Fruit fly (Drosophila melanogaster) whole organism, embryonic: ENCODE measurements around the gene melt.
A peak's percentile ranks its signal among the peaks of the same experiment; 100 is the strongest.

Experiments used
- ATbp ChIP-seq: fragments of 200-800 bp; sonication (Bioruptor generic); optimal IDR thresholded peaks from 2 replicates; lab custom pipeline; 2017; ENCODE audit warnings: missing biosample characterization, mild to moderate bottlenecking, missing genetic modification characterization, missing genetic modification reagents
- B-H2 ChIP-seq: fragments of 200-800 bp; sonication (Bioruptor generic); optimal IDR thresholded peaks from 2 replicates; lab custom pipeline; 2018; ENCODE audit warnings: missing biosample characterization, mild to moderate bottlenecking, missing genetic modification characterization
- Bdp1 ChIP-seq: fragments of 200-800 bp; sonication (Bioruptor generic); optimal IDR thresholded peaks from 3 replicates; lab custom pipeline; 2016; ENCODE audit warnings: missing biosample characterization, missing genetic modification characterization
- CG11093 ChIP-seq: fragments of 200-800 bp; sonication (Bioruptor generic); IDR thresholded peaks from 3 replicates; pipeline ENCODE4 v1.3.6; 2022; ENCODE audit warnings: missing biosample characterization, missing genetic modification characterization
- CG12942 ChIP-seq: fragments of 200-800 bp; sonication (Bioruptor generic); optimal IDR thresholded peaks from 3 replicates; lab custom pipeline; 2016; ENCODE audit warnings: missing biosample characterization, missing genetic modification characterization
- CG14050 ChIP-seq: fragments of 200-800 bp; sonication (Bioruptor generic); IDR thresholded peaks from 3 replicates; pipeline ENCODE4 v1.3.6; 2022; ENCODE audit warnings: missing biosample characterization, missing genetic modification characterization
- CG15073 ChIP-seq: fragments of 200-800 bp; sonication (Bioruptor generic); optimal IDR thresholded peaks from 2 replicates; lab custom pipeline; 2016; ENCODE audit warnings: missing biosample characterization, missing genetic modification characterization
- CG15514 ChIP-seq: fragments of 200-800 bp; sonication (Bioruptor generic); optimal IDR thresholded peaks from 3 replicates; lab custom pipeline; 2017; ENCODE audit warnings: missing biosample characterization, missing genetic modification characterization, mild to moderate bottlenecking, moderate library complexity, missing genetic modification reagents
- CG17829 ChIP-seq: fragments of 200-800 bp; optimal IDR thresholded peaks from 2 replicates; lab custom pipeline; 2019; ENCODE audit warnings: missing biosample characterization, mild to moderate bottlenecking, missing genetic modification characterization, moderate library complexity
- CG18619 ChIP-seq: fragments of 200-800 bp; sonication (Bioruptor generic); optimal IDR thresholded peaks from 3 replicates; lab custom pipeline; 2017; ENCODE audit warnings: missing biosample characterization, mild to moderate bottlenecking, missing genetic modification characterization
- CG2678 ChIP-seq: fragments of 200-800 bp; sonication (Bioruptor generic); optimal IDR thresholded peaks from 3 replicates; lab custom pipeline; 2019; ENCODE audit warnings: missing biosample characterization, mild to moderate bottlenecking, missing genetic modification characterization, moderate library complexity
- CG30020 ChIP-seq: fragments of 200-800 bp; optimal IDR thresholded peaks from 2 replicates; lab custom pipeline; 2019; ENCODE audit warnings: missing biosample characterization, mild to moderate bottlenecking, missing genetic modification characterization, moderate library complexity
- CG3065 ChIP-seq: fragments of 200-800 bp; sonication (Bioruptor generic); optimal IDR thresholded peaks from 2 replicates; lab custom pipeline; 2016; ENCODE audit warnings: missing biosample characterization, missing genetic modification characterization
- CG34376 ChIP-seq: fragments of 200-800 bp; sonication (Bioruptor generic); optimal IDR thresholded peaks from 2 replicates; lab custom pipeline; 2018; ENCODE audit warnings: missing biosample characterization, mild to moderate bottlenecking, missing genetic modification characterization
- CG4404 ChIP-seq: fragments of 200-800 bp; sonication (Bioruptor generic); IDR thresholded peaks from 2 replicates; pipeline ENCODE4 v1.3.6; 2022; ENCODE audit warnings: missing biosample characterization, missing genetic modification characterization
- CG8388 ChIP-seq: fragments of 200-800 bp; sonication (Bioruptor generic); optimal IDR thresholded peaks from 2 replicates; lab custom pipeline; 2019; ENCODE audit warnings: missing biosample characterization, mild to moderate bottlenecking, missing genetic modification characterization, moderate library complexity
- CG8765 ChIP-seq: fragments of 200-800 bp; sonication (Bioruptor generic); IDR thresholded peaks from 2 replicates; pipeline ENCODE4 v1.3.6; 2022; ENCODE audit warnings: missing biosample characterization, missing genetic modification characterization
- CG8924 ChIP-seq: fragments of 200-800 bp; optimal IDR thresholded peaks from 3 replicates; lab custom pipeline; 2019; ENCODE audit warnings: missing biosample characterization, mild to moderate bottlenecking, missing genetic modification characterization, moderate library complexity
- CG9876 ChIP-seq: fragments of 200-800 bp; sonication (Bioruptor generic); optimal IDR thresholded peaks from 2 replicates; lab custom pipeline; 2016; ENCODE audit warnings: missing biosample characterization, missing genetic modification characterization
- Eip74EF ChIP-seq, 2 experiments: fragments of 200-800 bp in 1 of 2; fragments of >200 bp in 1 of 2; sonication (Bioruptor generic) in 1 of 2; optimal IDR thresholded peaks; 2 replicates each; lab custom pipeline; 2017 to 2019; ENCODE audit warnings: missing biosample characterization in 2 of 2, missing genetic modification characterization in 2 of 2, mild to moderate bottlenecking in 1 of 2, moderate library complexity in 1 of 2
- Ets65A ChIP-seq: fragments of 200-800 bp; sonication (Bioruptor generic); peaks from one replicate; lab custom pipeline; 2016; ENCODE audit warnings: missing biosample characterization, missing genetic modification characterization
- Ets97D ChIP-seq: fragments of 200-800 bp; sonication (Bioruptor generic); optimal IDR thresholded peaks from 3 replicates; lab custom pipeline; 2016; ENCODE audit warnings: missing biosample characterization, missing genetic modification characterization
- Fer1 ChIP-seq: fragments of 200-800 bp; sonication (Bioruptor generic); optimal IDR thresholded peaks from 2 replicates; lab custom pipeline; 2017; ENCODE audit warnings: missing biosample characterization, mild to moderate bottlenecking, missing genetic modification characterization
- Kr ChIP-seq: fragments of 200-800 bp; sonication (Bioruptor generic); optimal IDR thresholded peaks from 2 replicates; lab custom pipeline; 2017; ENCODE audit warnings: missing biosample characterization, mild to moderate bottlenecking, missing genetic modification characterization
- MBD-R2 ChIP-seq: fragments of 200-800 bp; sonication (Bioruptor generic); IDR thresholded peaks from 2 replicates; pipeline ENCODE4 v1.3.6; 2022; ENCODE audit warnings: missing biosample characterization, missing genetic modification characterization
- Mad ChIP-seq: fragments of 200-800 bp; sonication (Bioruptor generic); optimal IDR thresholded peaks from 2 replicates; lab custom pipeline; 2016; ENCODE audit warnings: missing biosample characterization, missing genetic modification characterization
- Side ChIP-seq: fragments of 200-800 bp; sonication (Bioruptor generic); optimal IDR thresholded peaks from 2 replicates; lab custom pipeline; 2016; ENCODE audit warnings: missing biosample characterization, missing genetic modification characterization
- Stat92E ChIP-seq, 3 experiments: fragments of >200 bp in 2 of 3; fragments of 200-800 bp in 1 of 3; sonication (Bioruptor generic) in 1 of 3; optimal IDR thresholded peaks; 2 replicates each; lab custom pipeline; 2017 to 2019; ENCODE audit warnings: missing biosample characterization in 3 of 3, missing genetic modification characterization in 3 of 3, mild to moderate bottlenecking in 1 of 3, moderate library complexity in 1 of 3
- aop ChIP-seq: fragments of 200-800 bp; sonication (Bioruptor generic); IDR thresholded peaks from 2 replicates; pipeline ENCODE4 v1.3.6; 2022; ENCODE audit warnings: missing biosample characterization, missing genetic modification characterization
- ara ChIP-seq: fragments of 200-800 bp; sonication (Bioruptor generic); IDR thresholded peaks from 2 replicates; pipeline ENCODE4 v1.3.6; 2022; ENCODE audit warnings: missing biosample characterization, missing genetic modification characterization
- ash1 ChIP-seq: fragments of 200-800 bp; sonication (Bioruptor generic); optimal IDR thresholded peaks from 2 replicates; lab custom pipeline; 2018; ENCODE audit warnings: missing biosample characterization, mild to moderate bottlenecking, missing genetic modification characterization
- bowl ChIP-seq: fragments of 200-800 bp; sonication (Bioruptor generic); IDR thresholded peaks from 2 replicates; pipeline ENCODE4 v1.3.6; 2022; ENCODE audit warnings: missing biosample characterization, missing genetic modification characterization
- bsh ChIP-seq, 2 experiments: fragments of 200-800 bp; sonication (Bioruptor generic); optimal IDR thresholded peaks; 2 replicates each; lab custom pipeline; 2017 to 2018; ENCODE audit warnings: mild to moderate bottlenecking in 2 of 2, missing biosample characterization in 2 of 2, missing genetic modification characterization in 2 of 2, moderate library complexity in 1 of 2
- chn ChIP-seq: fragments of 200-800 bp; sonication (Bioruptor generic); optimal IDR thresholded peaks from 2 replicates; lab custom pipeline; 2016; ENCODE audit warnings: missing biosample characterization, missing genetic modification characterization
- croc ChIP-seq: fragments of 200-800 bp; sonication (Bioruptor generic); conservative IDR thresholded peaks from 3 replicates; pipeline ENCODE4 v1.3.6; 2022; ENCODE audit warnings: missing biosample characterization, missing genetic modification characterization
- ftz-f1 ChIP-seq: fragments of 200-800 bp; sonication (Bioruptor generic); optimal IDR thresholded peaks from 2 replicates; lab custom pipeline; 2016; ENCODE audit warnings: missing biosample characterization, missing genetic modification characterization
- gem ChIP-seq: fragments of 200-800 bp; sonication (Bioruptor generic); optimal IDR thresholded peaks from 2 replicates; lab custom pipeline; 2019; ENCODE audit warnings: missing biosample characterization, mild to moderate bottlenecking, missing genetic modification characterization, moderate library complexity
- gfzf ChIP-seq: fragments of 200-800 bp; sonication (Bioruptor generic); optimal IDR thresholded peaks from 2 replicates; lab custom pipeline; 2016; ENCODE audit warnings: missing biosample characterization, mild to moderate bottlenecking, missing genetic modification characterization, moderate library complexity
- ken ChIP-seq: fragments of 200-800 bp; sonication (Bioruptor generic); IDR thresholded peaks from 3 replicates; pipeline ENCODE4 v1.3.6; 2022; ENCODE audit warnings: missing biosample characterization, missing genetic modification characterization
- knrl ChIP-seq: fragments of 200-800 bp; sonication (Bioruptor generic); IDR thresholded peaks from 3 replicates; pipeline ENCODE4 v1.3.6; 2022; ENCODE audit warnings: missing biosample characterization, missing genetic modification characterization; ENCODE audit not compliant: partially characterized antibody
- lbe ChIP-seq: fragments of 200-800 bp; sonication (Bioruptor generic); optimal IDR thresholded peaks from 2 replicates; lab custom pipeline; 2016; ENCODE audit warnings: missing biosample characterization, mild to moderate bottlenecking, missing genetic modification characterization
- mld ChIP-seq: fragments of 200-800 bp; sonication (Bioruptor generic); IDR thresholded peaks from 3 replicates; pipeline ENCODE4 v1.3.6; 2022; ENCODE audit warnings: missing biosample characterization, missing genetic modification characterization; ENCODE audit not compliant: partially characterized antibody
- phol ChIP-seq: fragments of 200-800 bp; sonication (Bioruptor generic); optimal IDR thresholded peaks from 3 replicates; lab custom pipeline; 2018; ENCODE audit warnings: missing biosample characterization, mild to moderate bottlenecking, missing genetic modification characterization, moderate library complexity
- schlank ChIP-seq: fragments of 200-800 bp; sonication (Bioruptor generic); optimal IDR thresholded peaks from 2 replicates; lab custom pipeline; 2018; ENCODE audit warnings: missing biosample characterization, mild to moderate bottlenecking, missing genetic modification characterization
- slou ChIP-seq: fragments of 200-800 bp; sonication (Bioruptor generic); optimal IDR thresholded peaks from 3 replicates; lab custom pipeline; 2016; ENCODE audit warnings: missing biosample characterization, missing genetic modification characterization
- slp2 ChIP-seq: fragments of 200-800 bp; sonication (Bioruptor generic); optimal IDR thresholded peaks from 2 replicates; lab custom pipeline; 2016; ENCODE audit warnings: missing biosample characterization, missing genetic modification characterization
- trh ChIP-seq: fragments of 200-800 bp; sonication (Bioruptor generic); optimal IDR thresholded peaks from 2 replicates; lab custom pipeline; 2016; ENCODE audit warnings: missing biosample characterization, missing genetic modification characterization
- tup ChIP-seq: fragments of 200-800 bp; sonication (Bioruptor generic); optimal IDR thresholded peaks from 2 replicates; lab custom pipeline; 2016; ENCODE audit warnings: missing biosample characterization, mild to moderate bottlenecking, missing genetic modification characterization, moderate library complexity
- unc-4 ChIP-seq: fragments of 200-800 bp; sonication (Bioruptor generic); IDR thresholded peaks from 2 replicates; pipeline ENCODE4 v1.3.6; 2022; ENCODE audit warnings: missing biosample characterization, missing genetic modification characterization; ENCODE audit not compliant: partially characterized antibody
- wek ChIP-seq: fragments of 200-800 bp; sonication (Bioruptor generic); optimal IDR thresholded peaks from 3 replicates; lab custom pipeline; 2018; ENCODE audit warnings: missing biosample characterization, mild to moderate bottlenecking, missing genetic modification characterization, moderate library complexity
- zf30C ChIP-seq: fragments of 200-800 bp; sonication (Bioruptor generic); optimal IDR thresholded peaks from 3 replicates; lab custom pipeline; 2018; ENCODE audit warnings: missing biosample characterization, mild to moderate bottlenecking, missing genetic modification characterization

melt gene

DNA sequence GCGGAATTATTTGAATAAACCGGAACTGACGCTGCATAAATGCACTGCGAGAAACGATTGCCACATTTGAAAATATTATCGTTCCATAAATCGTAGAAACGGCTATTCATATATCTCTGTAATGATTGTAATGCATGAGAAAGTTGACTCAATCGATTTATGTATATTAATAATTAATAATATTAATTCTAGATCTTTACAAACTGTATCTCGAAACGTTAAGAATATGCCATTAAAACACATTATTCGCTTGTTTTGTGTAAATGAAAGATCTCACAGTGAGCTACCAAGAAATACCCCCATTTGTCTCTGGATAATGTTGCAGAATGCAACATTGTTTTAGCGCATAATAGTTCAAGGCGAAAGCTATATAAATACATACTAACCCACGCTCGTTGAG is 15.5 kb downstream of the melt start (continued):
- TF ChIP-seq CG8388 (GFP tag; lab: Kevin White, UChicago), result peak; percentile 22
- TF ChIP-seq ash1, result no peak
- no peak for TF ChIP-seq wek (GFP tag; lab: Kevin White, UChicago)
- peak; percentile 16 for TF ChIP-seq CG8924 (tag; lab: Kevin White, UChicago)
- TF ChIP-seq CG2678, result no peak
- no peak for TF ChIP-seq schlank
- TF ChIP-seq unc-4, result no peak
- TF ChIP-seq gem (tag; lab: Kevin White, UChicago), result peak; percentile 5
- no peak for TF ChIP-seq Stat92E (GFP tag; optimal IDR thresholded peaks at IDR 0.05; lab: Kevin White, UChicago)
- TF ChIP-seq slou (GFP tag; lab: Kevin White, UChicago), result no peak
- TF ChIP-seq CG30020 (tag; lab: Kevin White, UChicago), result no peak
- no peak for TF ChIP-seq CG18619 (GFP tag; lab: Kevin White, UChicago)
- no peak for TF ChIP-seq MBD-R2 (GFP tag; lab: Robert Waterston, UW)
- TF ChIP-seq CG3065 (GFP tag; lab: Kevin White, UChicago), result no peak
- TF ChIP-seq CG4404, result no peak
- no peak for TF ChIP-seq aop
- no peak for TF ChIP-seq lbe (GFP tag; lab: Kevin White, UChicago)
- TF ChIP-seq B-H2 (GFP tag; lab: Kevin White, UChicago), result no peak
- TF ChIP-seq Side (GFP tag; lab: Kevin White, UChicago), result no peak
- no peak for TF ChIP-seq croc (GFP tag; lab: Robert Waterston, UW)
- TF ChIP-seq CG15514, result no peak
- no peak for TF ChIP-seq chn
- TF ChIP-seq tup, result no peak
- no peak for TF ChIP-seq ara
- peak in 1 of 2 experiments; percentile 17 for TF ChIP-seq Eip74EF (GFP tag; optimal IDR thresholded peaks at IDR 0.05; lab: Kevin White, UChicago)
- TF ChIP-seq CG9876 (GFP tag; lab: Kevin White, UChicago), result no peak
- peak; percentile 16 for TF ChIP-seq Ets65A (GFP tag; lab: Kevin White, UChicago)
- TF ChIP-seq Ets97D, result no peak
- no peak for TF ChIP-seq Mad (GFP tag; lab: Kevin White, UChicago)
- no peak for TF ChIP-seq trh (GFP tag; lab: Kevin White, UChicago)
- TF ChIP-seq mld, result no peak
- TF ChIP-seq CG12942 (GFP tag; lab: Kevin White, UChicago), result no peak
- no peak for TF ChIP-seq knrl (GFP tag; lab: Robert Waterston, UW)
- peak; percentile 33 for TF ChIP-seq phol (tag; lab: Kevin White, UChicago)
- TF ChIP-seq CG11093 (GFP tag; lab: Robert Waterston, UW), result no peak
- TF ChIP-seq CG8765 (GFP tag; lab: Robert Waterston, UW), result no peak
- TF ChIP-seq zf30C, result peak; percentile 53
- no peak for TF ChIP-seq Fer1 (GFP tag; lab: Kevin White, UChicago)
- no peak for TF ChIP-seq ftz-f1
- TF ChIP-seq CG34376, result no peak
- peak; percentile 4 for TF ChIP-seq CG17829
- no peak for TF ChIP-seq CG15073 (GFP tag; lab: Kevin White, UChicago)
- TF ChIP-seq CG14050 (GFP tag; lab: Robert Waterston, UW), result no peak
- TF ChIP-seq Bdp1 (GFP tag; lab: Kevin White, UChicago), result no peak
- TF ChIP-seq slp2 (GFP tag; lab: Kevin White, UChicago), result no peak
- no peak for TF ChIP-seq ken (GFP tag; lab: Robert Waterston, UW)
- TF ChIP-seq bowl (GFP tag; lab: Robert Waterston, UW), result no peak
- peak; percentile 50 to 76 for TF ChIP-seq bsh (GFP tag; optimal IDR thresholded peaks at IDR 0.05; lab: Kevin White, UChicago)
- no peak for TF ChIP-seq ATbp (GFP tag; lab: Kevin White, UChicago)
- TF ChIP-seq Kr, result no peak
- no peak for TF ChIP-seq gfzf (GFP tag; lab: Kevin White, UChicago)
